Worm (Caenorhabditis elegans): ENCODE results near the gene rad-51.

ce11 chrIV:10236106-10236505, 47.9 kb downstream of the rad-51 start:
- TF ChIP-seq him-1 (tag; optimal IDR thresholded peaks at IDR 0.05), result no peak
- no peak for TF ChIP-seq W03F9.2 (tag; optimal IDR thresholded peaks at IDR 0.05)
- TF ChIP-seq dao-5 (tag; optimal IDR thresholded peaks at IDR 0.05), result no peak

All from whole organism, L4/young adult.